Fruit fly (Drosophila melanogaster) whole organism, embryonic: ENCODE results near the gene CG17786.

Source experiments
- Aef1 ChIP-seq: fragments of 200-800 bp; sonication (Bioruptor generic); IDR thresholded peaks from 3 replicates; pipeline ENCODE4 v1.3.6; 2022; ENCODE audit warnings: missing biosample characterization, missing genetic modification characterization
- Antp ChIP-seq: fragments of 200-800 bp; sonication (Bioruptor generic); optimal IDR thresholded peaks from 3 replicates; lab custom pipeline; 2016; ENCODE audit warnings: missing biosample characterization, missing genetic modification characterization
- Atf-2 ChIP-seq: fragments of 200-800 bp; sonication (Bioruptor generic); optimal IDR thresholded peaks from 2 replicates; lab custom pipeline; 2016; ENCODE audit warnings: missing biosample characterization, missing genetic modification characterization
- Awh ChIP-seq: fragments of 200-800 bp; sonication (Bioruptor generic); IDR thresholded peaks from 2 replicates; pipeline ENCODE4, ENCODE4 v1.3.6; 2022; ENCODE audit warnings: missing biosample characterization, missing genetic modification characterization
- CG10565 ChIP-seq: fragments of 200-800 bp; sonication (Bioruptor generic); optimal IDR thresholded peaks from 3 replicates; lab custom pipeline; 2016; ENCODE audit warnings: missing biosample characterization, mild to moderate bottlenecking, missing genetic modification characterization
- CG12942 ChIP-seq: fragments of 200-800 bp; sonication (Bioruptor generic); optimal IDR thresholded peaks from 3 replicates; lab custom pipeline; 2016; ENCODE audit warnings: missing biosample characterization, missing genetic modification characterization
- CG14441 ChIP-seq: fragments of 200-800 bp; sonication (Bioruptor generic); IDR thresholded peaks from 2 replicates; pipeline ENCODE4 v1.3.6; 2022; ENCODE audit warnings: missing biosample characterization, missing genetic modification characterization
- CG14667 ChIP-seq: fragments of 200-800 bp; sonication (Bioruptor generic); IDR thresholded peaks from 2 replicates; pipeline ENCODE4 v1.3.6; 2022; ENCODE audit warnings: missing biosample characterization, missing genetic modification characterization
- CG15601 ChIP-seq: fragments of 200-800 bp; sonication (Bioruptor generic); optimal IDR thresholded peaks from 3 replicates; lab custom pipeline; 2019; ENCODE audit warnings: missing biosample characterization, mild to moderate bottlenecking, missing genetic modification characterization, moderate library complexity
- CG1647 ChIP-seq: fragments of 200-800 bp; sonication (Bioruptor generic); optimal IDR thresholded peaks from 3 replicates; lab custom pipeline; 2016; ENCODE audit warnings: missing biosample characterization, missing genetic modification characterization
- CG18476 ChIP-seq: fragments of 200-800 bp; sonication (Bioruptor generic); optimal IDR thresholded peaks from 2 replicates; lab custom pipeline; 2016; ENCODE audit warnings: missing biosample characterization, mild to moderate bottlenecking, missing genetic modification characterization
- CG18599 ChIP-seq: fragments of 200-800 bp; sonication (Bioruptor generic); optimal IDR thresholded peaks from 3 replicates; lab custom pipeline; 2017; ENCODE audit warnings: missing biosample characterization, missing genetic modification characterization, mild to moderate bottlenecking, moderate library complexity, missing genetic modification reagents
- CG31388 ChIP-seq: fragments of 200-800 bp; sonication (Bioruptor generic); optimal IDR thresholded peaks from 2 replicates; lab custom pipeline; 2016; ENCODE audit warnings: missing biosample characterization, missing genetic modification characterization
- CG34422 ChIP-seq: fragments of 200-800 bp; sonication (Bioruptor generic); IDR thresholded peaks from 3 replicates; pipeline ENCODE4 v1.3.6; 2022; ENCODE audit warnings: missing biosample characterization, missing genetic modification characterization
- CG4404 ChIP-seq: fragments of 200-800 bp; sonication (Bioruptor generic); IDR thresholded peaks from 2 replicates; pipeline ENCODE4 v1.3.6; 2022; ENCODE audit warnings: missing biosample characterization, missing genetic modification characterization
- CG7556 ChIP-seq: fragments of 200-800 bp; sonication (Bioruptor generic); optimal IDR thresholded peaks from 2 replicates; lab custom pipeline; 2017; ENCODE audit warnings: missing biosample characterization, mild to moderate bottlenecking, missing genetic modification characterization
- CG7839 ChIP-seq: fragments of 200-800 bp; sonication (Bioruptor generic); optimal IDR thresholded peaks from 3 replicates; lab custom pipeline; 2018; ENCODE audit warnings: missing biosample characterization, mild to moderate bottlenecking, missing genetic modification characterization, moderate library complexity
- CG7963 ChIP-seq: fragments of 200-800 bp; sonication (Bioruptor generic); IDR thresholded peaks from 3 replicates; pipeline ENCODE4 v1.3.6; 2022; ENCODE audit warnings: missing biosample characterization, missing genetic modification characterization; ENCODE audit not compliant: partially characterized antibody
- CG8359 ChIP-seq: fragments of 200-800 bp; sonication (Bioruptor generic); optimal IDR thresholded peaks from 2 replicates; lab custom pipeline; 2017; ENCODE audit warnings: missing biosample characterization, mild to moderate bottlenecking, missing genetic modification characterization, borderline replicate concordance
- Camta ChIP-seq: fragments of 200-800 bp; sonication (Bioruptor generic); optimal IDR thresholded peaks from 2 replicates; lab custom pipeline; 2016; ENCODE audit warnings: missing biosample characterization, missing genetic modification characterization
- D19A ChIP-seq: fragments of 200-800 bp; optimal IDR thresholded peaks from 3 replicates; lab custom pipeline; 2019; ENCODE audit warnings: missing biosample characterization, mild to moderate bottlenecking, missing genetic modification characterization, moderate library complexity
- Fer3 ChIP-seq: fragments of 200-800 bp; sonication (Bioruptor generic); optimal IDR thresholded peaks from 2 replicates; lab custom pipeline; 2018; ENCODE audit warnings: missing biosample characterization, mild to moderate bottlenecking, missing genetic modification characterization, moderate library complexity
- H15 ChIP-seq: fragments of 200-800 bp; sonication (Bioruptor generic); IDR thresholded peaks from 3 replicates; pipeline ENCODE4 v1.3.6; 2022; ENCODE audit warnings: missing biosample characterization, missing genetic modification characterization
- HLH3B ChIP-seq: fragments of 200-800 bp; sonication (Bioruptor generic); IDR thresholded peaks from 2 replicates; pipeline ENCODE4 v1.3.6; 2022; ENCODE audit warnings: missing biosample characterization, missing genetic modification characterization
- Hr51 ChIP-seq, 2 experiments: fragments of 200-800 bp; sonication (Bioruptor generic); optimal IDR thresholded peaks; 2 replicates in 1 of 2; 3 replicates in 1 of 2; lab custom pipeline; 2016 to 2018; ENCODE audit warnings: missing biosample characterization in 2 of 2, missing genetic modification characterization in 2 of 2, mild to moderate bottlenecking in 1 of 2, moderate library complexity in 1 of 2
- Max ChIP-seq: fragments of 200-800 bp; sonication (Bioruptor generic); optimal IDR thresholded peaks from 2 replicates; lab custom pipeline; 2016; ENCODE audit warnings: missing biosample characterization, mild to moderate bottlenecking, missing genetic modification characterization
- NK7.1 ChIP-seq: fragments of 200-800 bp; sonication (Bioruptor generic); optimal IDR thresholded peaks from 3 replicates; lab custom pipeline; 2016; ENCODE audit warnings: missing biosample characterization, missing genetic modification characterization
- Rfx ChIP-seq: fragments of 200-800 bp; sonication (Bioruptor generic); IDR thresholded peaks from 2 replicates; pipeline ENCODE4 v1.3.6; 2022; ENCODE audit warnings: missing biosample characterization, missing genetic modification characterization
- Scr ChIP-seq: fragments of 200-800 bp; sonication (Bioruptor generic); IDR thresholded peaks from 2 replicates; pipeline ENCODE4 v1.3.6; 2022; ENCODE audit warnings: missing biosample characterization, missing genetic modification characterization; ENCODE audit not compliant: partially characterized antibody
- Sin3A ChIP-seq: fragments of >200 bp; optimal IDR thresholded peaks from 2 replicates; lab custom pipeline; 2018
- Stat92E ChIP-seq, 3 experiments: fragments of >200 bp in 2 of 3; fragments of 200-800 bp in 1 of 3; sonication (Bioruptor generic) in 1 of 3; optimal IDR thresholded peaks; 2 replicates each; lab custom pipeline; 2017 to 2019; ENCODE audit warnings: missing biosample characterization in 3 of 3, missing genetic modification characterization in 3 of 3, mild to moderate bottlenecking in 1 of 3, moderate library complexity in 1 of 3
- al ChIP-seq: fragments of 200-800 bp; sonication (Bioruptor generic); IDR thresholded peaks from 2 replicates; pipeline ENCODE4 v1.3.6; 2022; ENCODE audit warnings: missing biosample characterization, missing genetic modification characterization
- bab2 ChIP-seq: fragments of 200-800 bp; sonication (Bioruptor generic); optimal IDR thresholded peaks from 2 replicates; lab custom pipeline; 2016; ENCODE audit warnings: missing biosample characterization, missing genetic modification characterization
- caup ChIP-seq: fragments of 200-800 bp; sonication (Bioruptor generic); optimal IDR thresholded peaks from 3 replicates; lab custom pipeline; 2017; ENCODE audit warnings: missing biosample characterization, mild to moderate bottlenecking, missing genetic modification characterization, moderate library complexity; ENCODE audit not compliant: severe bottlenecking
- chm ChIP-seq: fragments of 200-800 bp; sonication (Bioruptor generic); IDR thresholded peaks from 2 replicates; pipeline ENCODE4 v1.3.6; 2022; ENCODE audit warnings: missing biosample characterization, missing genetic modification characterization
- exex ChIP-seq: fragments of 200-800 bp; sonication (Bioruptor generic); optimal IDR thresholded peaks from 4 replicates; lab custom pipeline; 2018; ENCODE audit warnings: missing biosample characterization, mild to moderate bottlenecking, missing genetic modification characterization, moderate library complexity
- fd3F ChIP-seq: fragments of 200-800 bp; sonication (Bioruptor generic); optimal IDR thresholded peaks from 2 replicates; lab custom pipeline; 2018; ENCODE audit warnings: missing biosample characterization, mild to moderate bottlenecking, missing genetic modification characterization, moderate library complexity
- gcm ChIP-seq: fragments of 200-800 bp; sonication (Bioruptor generic); optimal IDR thresholded peaks from 2 replicates; lab custom pipeline; 2019; ENCODE audit warnings: missing biosample characterization, mild to moderate bottlenecking, missing genetic modification characterization, moderate library complexity
- gcm2 ChIP-seq: fragments of 200-800 bp; sonication (Bioruptor generic); optimal IDR thresholded peaks from 2 replicates; lab custom pipeline; 2016; ENCODE audit warnings: missing biosample characterization, missing genetic modification characterization
- gt ChIP-seq: fragments of 200-800 bp; sonication (Bioruptor generic); IDR thresholded peaks from 2 replicates; pipeline ENCODE4 v1.3.6; 2022; ENCODE audit warnings: missing biosample characterization, missing genetic modification characterization
- insv ChIP-seq, 2 experiments: fragments of 200-800 bp; sonication (Bioruptor generic); optimal IDR thresholded peaks; 3 replicates each; lab custom pipeline; 2016 to 2018; ENCODE audit warnings: missing biosample characterization in 2 of 2, missing genetic modification characterization in 2 of 2
- luna ChIP-seq: fragments of 200-800 bp; sonication (Bioruptor generic); optimal IDR thresholded peaks from 2 replicates; lab custom pipeline; 2016; ENCODE audit warnings: missing biosample characterization, missing genetic modification characterization
- onecut ChIP-seq: fragments of 200-800 bp; sonication (Bioruptor generic); IDR thresholded peaks from 2 replicates; pipeline ENCODE4 v1.3.6; 2022; ENCODE audit warnings: missing biosample characterization, missing genetic modification characterization
- pan ChIP-seq, 4 experiments: fragments of >200 bp in 3 of 4; fragments of 200-800 bp in 1 of 4; sonication (Bioruptor generic) in 1 of 4; optimal IDR thresholded peaks in 3 of 4; IDR thresholded peaks in 1 of 4; 2 replicates each; pipeline versions ENCODE4 v1.3.6 to Lab custom; 2017 to 2022; ENCODE audit warnings: missing biosample characterization in 2 of 4, missing genetic modification characterization in 2 of 4, mixed read lengths in 1 of 4
- pnt ChIP-seq: fragments of 200-800 bp; sonication (Bioruptor generic); optimal IDR thresholded peaks from 3 replicates; lab custom pipeline; 2016; ENCODE audit warnings: missing biosample characterization, missing genetic modification characterization
- so ChIP-seq: fragments of 200-800 bp; sonication (Bioruptor generic); IDR thresholded peaks from 3 replicates; pipeline ENCODE4 v1.3.6; 2022; ENCODE audit warnings: missing biosample characterization, missing genetic modification characterization
- tgo ChIP-seq: fragments of 200-800 bp; sonication (Bioruptor generic); IDR thresholded peaks from 3 replicates; pipeline ENCODE4 v1.3.6; 2022; ENCODE audit warnings: missing biosample characterization, missing genetic modification characterization
- usp ChIP-seq: fragments of >200 bp; optimal IDR thresholded peaks from 2 replicates; lab custom pipeline; 2017; ENCODE audit warnings: missing biosample characterization, missing genetic modification characterization

CG17786 gene

DNA sequence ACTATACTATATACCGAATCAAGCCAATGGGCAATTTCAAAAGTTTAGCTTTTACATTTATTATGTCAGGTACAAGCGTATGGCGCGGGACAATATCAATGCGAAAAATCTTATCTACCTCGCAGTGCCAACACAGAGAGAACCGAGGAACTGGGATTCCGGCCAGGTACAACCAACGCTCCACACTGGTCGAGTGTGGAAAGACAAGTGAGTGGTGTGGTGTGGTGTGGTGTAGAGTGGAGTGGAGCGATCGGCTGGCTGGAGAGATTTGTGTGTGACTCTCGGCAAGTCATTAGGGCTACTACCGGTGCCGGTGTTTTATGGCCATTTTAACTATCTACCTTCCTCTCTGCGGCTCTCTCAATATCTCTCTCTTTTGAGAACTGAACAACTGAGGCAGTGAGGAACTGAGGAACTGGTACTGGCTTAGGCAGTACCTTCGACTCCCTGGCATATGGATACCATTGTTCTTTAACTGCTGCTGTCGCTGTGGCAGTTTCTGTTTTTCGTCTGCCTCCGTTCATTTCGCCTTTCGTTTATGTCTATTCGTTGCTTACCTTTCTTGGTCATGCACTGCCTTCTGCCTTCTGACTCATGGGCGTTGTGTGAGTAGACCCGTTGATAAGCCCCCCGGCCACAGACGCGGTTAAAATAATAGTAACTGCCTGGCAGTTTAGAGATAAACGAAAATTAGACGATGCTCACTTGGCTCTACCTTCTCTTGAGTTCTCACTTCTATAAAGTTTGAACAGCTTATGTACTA, 40.9 kb upstream of the CG17786 start (continued):
- TF ChIP-seq Rfx (GFP tag; lab: Robert Waterston, UW) (peak; percentile 93), tgo (GFP tag; lab: Robert Waterston, UW) (peak; percentile 87), pan (optimal IDR thresholded peaks at IDR 0.05; lab: Kevin White, UChicago) (no peak), pan (GFP tag; optimal IDR thresholded peaks at IDR 0.05 in 1 of 2, IDR thresholded peaks at IDR 0.05 in 1 of 2) (peak in 1 of 2 experiments; percentile 90), caup (GFP tag; lab: Kevin White, UChicago) (peak; percentile 87), CG10565 (GFP tag; lab: Kevin White, UChicago) (peak; percentile 12), fd3F (GFP tag; lab: Kevin White, UChicago) (peak; percentile 84), Aef1 (GFP tag; lab: Robert Waterston, UW) (peak; percentile 73), Camta (GFP tag; lab: Kevin White, UChicago) (peak; percentile 85), Atf-2 (GFP tag; lab: Kevin White, UChicago) (peak; percentile 88), CG7556 (GFP tag; lab: Kevin White, UChicago) (peak; percentile 91), exex (tag; lab: Kevin White, UChicago) (peak; percentile 94), CG4404 (peak; percentile 84), Antp (peak; percentile 91), pnt (GFP tag; lab: Kevin White, UChicago) (peak; percentile 87), al (GFP tag; lab: Robert Waterston, UW) (peak; percentile 85), CG18476 (GFP tag; lab: Kevin White, UChicago) (peak; percentile 82), gcm2 (GFP tag; lab: Kevin White, UChicago) (peak; percentile 79), CG12942 (GFP tag; lab: Kevin White, UChicago) (peak; percentile 82), Hr51 (GFP tag; optimal IDR thresholded peaks at IDR 0.05; lab: Kevin White, UChicago) (peak; percentile 84), chm (GFP tag; lab: Robert Waterston, UW) (peak; percentile 85), so (peak; percentile 85; the same call in 2 of the 3 replicates), Sin3A (lab: Kevin White, UChicago) (no peak), CG1647 (GFP tag; lab: Kevin White, UChicago) (peak; percentile 88), CG7839 (tag; lab: Kevin White, UChicago) (peak; percentile 94), CG14441 (peak; percentile 83), onecut (peak; percentile 81), CG14667 (GFP tag; lab: Robert Waterston, UW) (peak; percentile 78), CG8359 (peak; percentile 66), CG34422 (GFP tag; lab: Robert Waterston, UW) (peak; percentile 85), D19A (tag; lab: Kevin White, UChicago) (peak; percentile 85), gt (GFP tag; lab: Robert Waterston, UW) (peak; percentile 42; the same call in 1 of the 2 replicates), Max (GFP tag; lab: Kevin White, UChicago) (peak; percentile 86), CG18599 (GFP tag; lab: Kevin White, UChicago) (peak; percentile 95), NK7.1 (GFP tag; lab: Kevin White, UChicago) (peak; percentile 81), HLH3B (GFP tag; lab: Robert Waterston, UW) (peak; percentile 90), Stat92E (GFP tag; optimal IDR thresholded peaks at IDR 0.05; lab: Kevin White, UChicago) (no peak), insv (GFP tag; optimal IDR thresholded peaks at IDR 0.05; lab: Kevin White, UChicago) (peak in 1 of 2 experiments; percentile 44), CG31388 (peak; percentile 69), CG15601 (tag; lab: Kevin White, UChicago) (peak; percentile 79), H15 (GFP tag; lab: Robert Waterston, UW) (peak; percentile 85), usp (GFP tag; lab: Kevin White, UChicago) (no peak), gcm (GFP tag; lab: Kevin White, UChicago) (peak; percentile 77), luna (peak; percentile 74), bab2 (GFP tag; lab: Kevin White, UChicago) (peak; percentile 87), Awh (peak; percentile 81), Scr (GFP tag; lab: Robert Waterston, UW) (no peak), CG7963 (no peak), Fer3 (tag; lab: Kevin White, UChicago) (peak; percentile 89)
